Worm (Caenorhabditis elegans): ENCODE data around the gene T14B4.20.

T14B4.20 gene

DNA sequence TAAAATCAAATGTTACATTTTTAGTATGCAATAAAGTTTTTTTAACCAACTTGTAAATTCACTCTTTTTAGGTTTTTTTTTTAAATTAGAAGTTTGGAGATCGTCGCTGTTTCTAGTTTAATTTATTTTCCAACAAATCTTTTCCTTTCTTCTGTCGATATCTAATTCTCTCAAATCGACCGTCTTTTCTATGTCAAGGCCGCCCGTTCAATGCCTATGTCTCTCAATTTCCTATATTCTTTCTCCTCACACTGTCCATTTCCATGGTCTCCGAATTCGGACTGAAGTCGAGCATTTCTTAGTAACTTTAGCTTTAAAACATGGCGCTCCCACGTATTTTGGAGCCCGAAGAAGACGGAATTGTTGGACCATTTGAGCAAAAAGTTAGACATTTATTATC lies at the start of gene T14B4.20, which contains the start of gene T14B4.5:
TSS of gene T14B4.20 (plus strand) at position 264 of the 400 bp plus-strand sequence.
TSS of gene T14B4.5 (plus strand) at position 226 of the 400 bp plus-strand sequence.
- TF ChIP-seq dao-5 (tag; optimal IDR thresholded peaks at IDR 0.05): no peak

DNA sequence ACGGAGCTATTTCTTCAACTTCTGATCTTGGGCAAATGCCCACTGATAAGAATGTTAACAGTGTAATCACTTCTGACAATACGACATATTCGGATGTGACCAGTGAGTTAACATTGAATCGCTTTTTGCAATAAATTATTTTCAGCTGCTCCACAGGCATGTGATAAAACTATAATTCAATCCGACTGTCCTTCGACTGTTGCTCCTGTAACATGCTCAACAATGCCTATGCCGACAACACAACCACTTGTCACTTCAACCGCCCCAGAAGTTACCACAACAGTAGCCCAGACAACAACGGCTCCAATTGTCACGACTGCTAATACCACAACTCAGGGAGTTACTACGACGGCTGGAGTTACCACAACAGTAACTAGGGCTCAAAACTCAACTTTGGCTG lies 49.2 kb upstream of the T14B4.20 start:
- no peak for TF ChIP-seq W03F9.2 (tag; optimal IDR thresholded peaks at IDR 0.05)
- no peak for TF ChIP-seq dao-5 (tag; optimal IDR thresholded peaks at IDR 0.05)
- TF ChIP-seq him-1 (tag; optimal IDR thresholded peaks at IDR 0.05): no peak

DNA sequence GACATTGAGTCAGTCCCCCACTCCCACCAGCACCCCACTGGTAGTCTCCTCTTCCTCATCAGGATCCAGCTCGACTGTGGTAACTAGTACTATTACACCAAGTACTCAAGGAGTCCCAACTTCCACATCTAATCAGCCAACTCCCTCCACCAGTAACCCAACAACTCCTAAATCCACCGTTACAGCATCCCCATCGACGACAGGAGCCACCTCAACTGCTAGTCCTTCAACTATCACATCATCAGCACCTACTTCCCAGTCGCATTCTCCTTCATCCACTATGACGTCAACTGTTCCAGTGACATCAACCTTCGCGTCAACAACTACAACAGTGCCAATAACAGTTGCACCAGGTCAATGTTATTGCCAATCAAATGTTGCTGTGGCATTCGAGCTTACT lies 48.2 kb upstream of the T14B4.20 start:
- TF ChIP-seq dao-5 (tag; optimal IDR thresholded peaks at IDR 0.05) (no peak), him-1 (tag; optimal IDR thresholded peaks at IDR 0.05) (no peak), W03F9.2 (tag; optimal IDR thresholded peaks at IDR 0.05) (no peak)

DNA sequence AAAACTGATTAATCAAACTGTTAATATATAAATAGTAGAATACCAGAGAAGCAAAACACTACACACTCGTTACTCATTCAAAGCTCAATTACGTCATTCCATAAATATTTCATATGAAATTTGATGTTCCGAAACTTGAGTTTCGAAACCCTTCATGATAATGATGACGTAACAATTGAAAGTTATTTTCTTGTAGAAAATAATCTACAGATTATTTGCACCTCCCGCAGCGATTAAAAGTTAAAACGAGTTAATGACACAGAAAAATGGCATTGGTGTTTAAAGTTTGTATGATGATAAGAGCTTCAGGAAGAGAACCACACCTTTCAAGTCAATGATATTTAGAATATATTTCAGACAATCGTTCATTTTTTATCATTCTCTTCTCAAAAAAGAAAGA lies 42.8 kb upstream of the T14B4.20 start, which contains the start of gene H43E16.1:
TSS of gene H43E16.1 (plus strand) at position 375 of the 400 bp plus-strand sequence.
- TF ChIP-seq W03F9.2 (tag; optimal IDR thresholded peaks at IDR 0.05): no peak
- TF ChIP-seq him-1 (tag; optimal IDR thresholded peaks at IDR 0.05): no peak
- no peak for TF ChIP-seq dao-5 (tag; optimal IDR thresholded peaks at IDR 0.05)

DNA sequence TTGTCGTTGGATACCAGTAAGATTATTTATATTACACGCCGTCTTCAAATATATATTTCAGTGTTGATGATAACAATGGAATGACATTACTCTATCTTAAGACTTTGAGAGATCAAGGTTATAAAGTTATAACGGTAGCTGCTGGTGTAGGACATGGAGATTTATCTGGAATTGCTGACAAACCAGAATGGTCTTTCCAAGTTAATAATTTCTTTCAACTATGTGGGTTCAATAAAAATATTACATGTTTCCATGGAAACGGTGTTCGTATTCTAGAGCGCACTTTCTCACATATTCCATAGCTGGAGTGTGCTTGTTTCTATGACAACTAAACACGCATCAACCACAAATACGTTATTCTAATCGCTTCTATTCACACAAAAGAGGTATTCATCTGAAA lies 37.0 kb upstream of the T14B4.20 start, which contains the start of gene ift-74:
TSS of gene ift-74 (plus strand) at position 301 of the 400 bp plus-strand sequence.
- no peak for TF ChIP-seq W03F9.2 (tag; optimal IDR thresholded peaks at IDR 0.05)
- no peak for TF ChIP-seq him-1 (tag; optimal IDR thresholded peaks at IDR 0.05)
- TF ChIP-seq dao-5 (tag; optimal IDR thresholded peaks at IDR 0.05): no peak

DNA sequence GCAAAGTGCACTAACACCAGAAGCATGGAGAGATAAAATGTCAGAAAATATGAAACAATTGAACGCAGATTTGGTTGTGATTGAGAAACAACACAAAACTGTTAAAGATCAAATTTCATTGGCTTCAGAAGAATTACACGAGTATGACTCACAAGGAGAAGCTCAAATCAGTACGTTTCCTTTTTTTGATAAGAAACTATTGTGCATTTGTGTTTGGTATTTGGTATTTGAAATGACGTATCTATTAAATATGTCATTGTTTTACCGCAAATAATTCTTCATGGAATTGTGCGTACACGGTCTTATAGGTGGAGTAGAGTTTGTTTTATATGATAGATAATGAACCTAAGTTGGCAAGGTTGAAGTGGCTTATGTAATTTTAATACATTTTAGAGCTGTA lies 35.2 kb upstream of the T14B4.20 start:
- TF ChIP-seq W03F9.2 (tag; optimal IDR thresholded peaks at IDR 0.05) (no peak), him-1 (tag; optimal IDR thresholded peaks at IDR 0.05) (no peak), dao-5 (tag; optimal IDR thresholded peaks at IDR 0.05) (no peak)

DNA sequence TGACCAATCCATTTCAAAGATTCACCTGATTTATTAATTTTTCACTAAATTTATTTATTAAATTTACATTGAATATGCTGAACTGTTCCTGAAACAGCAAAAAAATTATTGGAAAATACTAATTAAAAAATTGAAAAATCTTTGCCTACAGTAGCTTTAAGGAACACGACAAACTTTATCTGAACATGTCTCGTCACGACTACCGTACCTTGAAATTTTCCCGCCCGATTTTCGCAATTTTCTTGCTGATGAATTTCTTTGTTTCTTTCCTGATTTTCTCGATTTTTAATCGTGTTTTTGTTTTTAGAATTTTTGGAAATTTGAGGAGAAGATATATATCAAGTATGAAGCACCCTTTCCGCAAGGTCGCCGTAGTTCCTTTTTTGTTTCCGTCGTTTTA lies 33.8 kb upstream of the T14B4.20 start:
- no peak for TF ChIP-seq dao-5 (tag; optimal IDR thresholded peaks at IDR 0.05)
- TF ChIP-seq W03F9.2 (tag; optimal IDR thresholded peaks at IDR 0.05): no peak
- no peak for TF ChIP-seq him-1 (tag; optimal IDR thresholded peaks at IDR 0.05)

DNA sequence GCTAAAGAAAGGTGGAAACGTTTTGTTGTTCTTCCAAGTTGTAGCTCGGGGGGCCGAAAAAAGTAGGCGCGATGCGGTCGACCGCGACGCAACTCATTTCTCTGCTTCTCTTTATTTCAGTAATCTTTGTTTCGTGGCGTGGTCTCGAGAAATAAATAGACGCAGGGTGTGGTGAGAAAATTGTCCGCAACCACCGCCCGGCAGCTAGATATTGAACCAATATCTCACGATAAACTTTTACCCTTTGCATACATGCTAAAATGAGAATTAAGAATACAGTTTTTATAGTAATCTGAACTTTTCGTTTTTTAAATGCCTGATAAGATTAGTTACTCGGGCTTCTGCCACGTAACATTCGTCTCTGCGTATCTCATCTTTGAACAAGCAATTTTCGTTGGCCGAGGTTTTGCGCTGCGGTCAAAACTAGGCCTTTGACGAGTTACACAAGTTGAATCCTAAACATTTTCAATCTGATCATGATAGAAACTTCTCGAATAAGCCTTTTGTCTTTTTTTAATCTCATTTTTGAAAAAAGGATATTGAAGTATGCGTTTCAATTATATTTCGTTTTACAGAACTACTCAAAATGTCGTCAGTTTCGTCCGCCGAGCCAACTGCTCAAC lies 32.9 kb upstream of the T14B4.20 start, which contains the start of gene gyf-1:
TSS of gene gyf-1 (plus strand) at position 573 of the 623 bp plus-strand sequence.
- TF ChIP-seq dao-5 (tag; optimal IDR thresholded peaks at IDR 0.05) (no peak), him-1 (tag; optimal IDR thresholded peaks at IDR 0.05) (no peak)

DNA sequence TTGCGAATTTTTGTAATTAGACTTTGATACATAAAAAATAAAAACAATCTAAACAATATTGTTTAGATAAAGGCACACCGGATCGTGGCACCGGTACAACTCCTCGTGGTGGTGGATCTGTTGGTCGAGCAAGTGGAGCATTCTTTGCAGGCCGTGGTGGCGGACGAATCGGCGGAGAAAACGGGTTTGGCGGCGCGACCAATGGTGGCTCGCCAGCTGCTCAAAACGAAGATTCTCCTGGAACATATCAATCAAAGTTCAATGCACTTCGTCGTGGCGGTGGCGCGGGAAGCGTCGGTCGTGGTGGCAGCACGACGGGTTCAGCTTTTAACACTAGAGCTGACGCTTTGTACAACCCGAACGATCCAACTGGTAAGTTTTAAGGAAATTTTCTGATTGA lies 30.7 kb upstream of the T14B4.20 start:
- TF ChIP-seq dao-5 (tag; optimal IDR thresholded peaks at IDR 0.05) (no peak), him-1 (tag; optimal IDR thresholded peaks at IDR 0.05) (no peak), W03F9.2 (tag; optimal IDR thresholded peaks at IDR 0.05) (no peak)

DNA sequence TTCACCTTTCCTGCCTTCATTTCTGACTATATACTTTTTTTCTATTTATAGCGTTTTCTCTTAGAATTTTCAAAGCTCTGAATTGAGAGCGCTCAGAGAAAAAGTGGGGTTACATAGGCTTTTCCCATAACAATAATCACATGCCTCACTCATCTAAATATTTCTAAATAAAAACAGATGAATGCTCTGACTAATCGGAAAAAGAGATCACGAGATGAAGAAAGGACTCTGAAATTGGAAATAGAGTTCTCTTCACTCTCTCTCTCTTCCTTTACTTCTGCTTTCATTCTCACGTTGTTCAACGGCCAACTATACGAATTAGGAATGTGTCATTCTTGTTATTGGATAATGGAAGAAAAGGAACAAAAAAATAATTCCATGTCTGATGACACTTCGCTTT lies 27.6 kb upstream of the T14B4.20 start:
- no peak for TF ChIP-seq him-1 (tag; optimal IDR thresholded peaks at IDR 0.05)
- no peak for TF ChIP-seq dao-5 (tag; optimal IDR thresholded peaks at IDR 0.05)
- no peak for TF ChIP-seq W03F9.2 (tag; optimal IDR thresholded peaks at IDR 0.05)

DNA sequence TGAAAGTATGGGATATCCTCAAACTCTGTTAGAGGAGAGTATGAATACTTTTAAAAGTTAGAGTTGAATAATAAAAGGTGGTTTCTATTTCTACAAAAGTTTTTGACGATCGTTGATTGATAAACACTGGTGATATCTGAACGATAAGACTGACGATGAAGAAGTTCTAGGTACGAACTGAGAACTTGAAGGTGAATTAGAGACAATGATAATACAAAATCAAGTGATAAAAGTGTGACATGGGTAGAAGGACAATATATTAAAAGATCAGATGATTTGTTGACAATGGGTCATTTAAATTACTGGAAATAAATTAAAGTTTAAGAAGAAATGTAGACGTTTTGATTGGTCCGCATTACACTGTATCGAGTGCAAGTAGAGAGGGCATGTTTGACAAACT lies 21.3 kb upstream of the T14B4.20 start, which contains the start of gene C18H9.5:
TSS of gene C18H9.5 (minus strand) at position 179 of the 400 bp plus-strand sequence.
- TF ChIP-seq W03F9.2 (tag; optimal IDR thresholded peaks at IDR 0.05) (no peak), him-1 (tag; optimal IDR thresholded peaks at IDR 0.05) (no peak), dao-5 (tag; optimal IDR thresholded peaks at IDR 0.05) (no peak)

DNA sequence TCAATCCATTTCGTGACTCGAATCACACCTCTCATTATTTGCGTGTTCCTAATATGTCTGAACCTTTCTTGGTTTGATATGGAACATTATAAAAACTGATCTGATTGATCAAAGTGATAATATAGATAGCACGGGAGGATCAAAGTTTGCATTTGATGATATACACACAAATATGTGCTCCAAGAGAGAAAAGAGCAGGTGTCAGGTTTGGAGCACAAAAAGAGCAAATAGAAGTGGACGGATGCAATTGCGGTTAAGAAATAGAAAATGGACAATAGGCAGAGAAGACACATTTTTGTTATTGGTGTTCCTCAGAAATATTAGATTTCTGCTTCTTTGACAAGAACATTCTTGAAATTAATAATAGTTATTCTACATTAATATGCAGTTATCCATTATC lies 17.9 kb upstream of the T14B4.20 start, which contains the start of gene C18H9.1:
TSS of gene C18H9.1 (plus strand) at position 301 of the 400 bp plus-strand sequence.
- TF ChIP-seq him-1 (tag; optimal IDR thresholded peaks at IDR 0.05): no peak
- no peak for TF ChIP-seq dao-5 (tag; optimal IDR thresholded peaks at IDR 0.05)
- TF ChIP-seq W03F9.2 (tag; optimal IDR thresholded peaks at IDR 0.05): no peak

DNA sequence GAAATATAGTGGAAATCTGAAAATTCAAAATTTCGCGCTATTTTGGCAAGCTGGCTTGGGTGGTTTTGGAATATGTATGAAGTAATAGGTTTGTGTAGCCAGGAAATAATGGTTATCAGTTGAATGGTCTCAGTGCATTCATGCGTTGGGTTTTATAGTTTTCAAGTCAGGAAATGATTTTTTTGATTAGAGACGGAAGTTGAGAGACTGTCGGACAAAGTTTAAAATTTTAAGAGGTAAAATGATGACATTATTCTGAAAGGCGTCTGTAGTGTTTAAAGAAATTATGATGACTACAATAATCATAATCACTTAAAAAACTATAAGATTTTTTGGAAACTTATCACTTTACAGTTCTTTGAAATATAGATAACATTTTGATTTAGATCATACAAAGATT lies 15.2 kb upstream of the T14B4.20 start, which contains the start of gene C18H9.6:
TSS of gene C18H9.6 (minus strand) at position 129 of the 400 bp plus-strand sequence.
- no peak for TF ChIP-seq him-1 (tag; optimal IDR thresholded peaks at IDR 0.05)
- no peak for TF ChIP-seq dao-5 (tag; optimal IDR thresholded peaks at IDR 0.05)
- TF ChIP-seq W03F9.2 (tag; optimal IDR thresholded peaks at IDR 0.05): no peak

DNA sequence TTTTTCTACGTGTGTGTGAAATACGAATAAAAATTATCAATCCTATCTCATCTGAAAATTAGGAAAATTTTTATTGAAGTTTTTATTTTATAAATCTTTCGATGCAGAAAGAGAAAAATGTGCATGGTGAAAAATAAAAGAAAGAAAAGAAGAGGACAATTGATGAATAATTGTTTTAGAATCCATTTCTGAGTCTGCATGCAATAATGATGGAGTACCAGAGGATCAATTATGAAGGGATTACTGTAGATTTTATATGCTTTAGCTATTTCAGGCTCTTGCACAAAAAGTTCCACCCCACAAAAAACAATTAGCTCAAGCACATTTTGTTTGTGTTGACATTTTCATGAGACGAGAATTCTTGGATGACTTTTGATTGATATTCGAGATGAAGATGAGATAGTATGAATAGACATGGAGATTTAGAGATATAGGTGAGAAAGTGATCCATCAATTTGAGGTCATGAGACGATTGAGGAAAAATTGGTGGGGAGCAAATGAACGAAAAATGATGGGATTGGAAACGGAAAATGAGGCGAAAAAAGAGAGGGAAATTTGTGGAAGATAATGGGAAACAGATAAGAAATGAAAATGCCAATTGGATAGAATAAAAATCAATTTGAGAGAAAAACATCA lies 11.0 kb upstream of the T14B4.20 start, which contains the start of gene rpy-1:
TSS of gene rpy-1 (minus strand) at position 51 of the 636 bp plus-strand sequence.
- no peak for TF ChIP-seq W03F9.2 (tag; optimal IDR thresholded peaks at IDR 0.05)
- no peak for TF ChIP-seq him-1 (tag; optimal IDR thresholded peaks at IDR 0.05)
- no peak for TF ChIP-seq dao-5 (tag; optimal IDR thresholded peaks at IDR 0.05)

Data from whole organism, L4/young adult.